Worm (Caenorhabditis elegans) whole organism, L4 larva: ENCODE data around the gene xbx-5.

Experiments
- F26F4.8 ChIP-seq: fragments of 200-800 bp; sonication (Bioruptor generic); conservative IDR thresholded peaks from 2 replicates; pipeline ENCODE4 v1.3.6; 2022; ENCODE audit warnings: missing genetic modification characterization, missing compliant biosample characterization
- F37D6.2 ChIP-seq: sonication (generic microtip); optimal IDR thresholded peaks from 2 replicates; lab custom pipeline; 2016; ENCODE audit warnings: mild to moderate bottlenecking, missing genetic modification characterization, missing compliant biosample characterization
- F49E8.2 ChIP-seq: sonication (generic microtip); optimal IDR thresholded peaks from 2 replicates; lab custom pipeline; 2016; ENCODE audit warnings: missing compliant biosample characterization, mild to moderate bottlenecking, missing genetic modification characterization, borderline replicate concordance
- R02D3.7 ChIP-seq: fragments of 150-350 bp; sonication (generic microtip); optimal IDR thresholded peaks from 3 replicates; lab custom pipeline; 2014; ENCODE audit warnings: missing biosample characterization, missing genetic modification characterization
- T20F7.1 ChIP-seq: fragments of 200-800 bp; sonication (Bioruptor generic); optimal IDR thresholded peaks from 2 replicates; lab custom pipeline; 2018; ENCODE audit warnings: mild to moderate bottlenecking, missing genetic modification characterization, missing compliant biosample characterization
- Y75B8A.6 ChIP-seq: fragments of 200-800 bp; sonication (Bioruptor generic); IDR thresholded peaks from 2 replicates; pipeline ENCODE4 v1.3.6; 2022; ENCODE audit warnings: missing genetic modification reagents, missing genetic modification characterization, missing compliant biosample characterization
- ZK337.2 ChIP-seq: fragments of 200-800 bp; sonication (Bioruptor generic); IDR thresholded peaks from 2 replicates; pipeline ENCODE4 v1.3.6; 2022; ENCODE audit warnings: missing genetic modification reagents, missing genetic modification characterization, missing compliant biosample characterization
- aha-1 ChIP-seq: fragments of 150-350 bp; peaks from one replicate; lab custom pipeline; 2014; ENCODE audit warnings: missing biosample characterization, missing genetic modification characterization
- ama-1 ChIP-seq: fragments of 150-350 bp; optimal IDR thresholded peaks from 2 replicates; lab custom pipeline; 2014; ENCODE audit warnings: inconsistent platforms, mixed read lengths
- attf-4 ChIP-seq: sonication (generic microtip); optimal IDR thresholded peaks from 3 replicates; lab custom pipeline; 2017; ENCODE audit warnings: missing biosample characterization, missing genetic modification characterization
- ceh-28 ChIP-seq: fragments of 150-350 bp; optimal IDR thresholded peaks from 2 replicates; lab custom pipeline; 2014; ENCODE audit warnings: missing biosample characterization, missing genetic modification reagents, missing genetic modification characterization
- ceh-82 ChIP-seq: sonication (generic microtip); optimal IDR thresholded peaks from 2 replicates; lab custom pipeline; 2017; ENCODE audit warnings: missing biosample characterization, missing genetic modification characterization
- ces-1 ChIP-seq: fragments of 150-350 bp; sonication (generic microtip); optimal IDR thresholded peaks from 4 replicates; lab custom pipeline; 2014; ENCODE audit warnings: missing biosample characterization, missing genetic modification reagents, missing genetic modification characterization
- daf-12 ChIP-seq: fragments of 150-350 bp; optimal IDR thresholded peaks from 2 replicates; lab custom pipeline; 2014; ENCODE audit warnings: missing biosample characterization, missing genetic modification reagents, missing genetic modification characterization
- daf-8 ChIP-seq: fragments of 200-800 bp; sonication (Bioruptor generic); IDR thresholded peaks from 2 replicates; pipeline ENCODE4 v1.3.6; 2022; ENCODE audit warnings: missing genetic modification characterization, missing compliant biosample characterization
- dve-1 ChIP-seq: sonication (generic microtip); optimal IDR thresholded peaks from 2 replicates; lab custom pipeline; 2017; ENCODE audit warnings: antibody characterized with exemption, mild to moderate bottlenecking, missing genetic modification characterization, missing compliant biosample characterization; ENCODE audit not compliant: insufficient read depth
- egl-43 ChIP-seq: fragments of 200-800 bp; sonication (Bioruptor generic); IDR thresholded peaks from 2 replicates; pipeline ENCODE4 v1.3.6; 2022; ENCODE audit warnings: missing genetic modification reagents, missing genetic modification characterization, missing compliant biosample characterization
- fkh-10 ChIP-seq: fragments of 150-350 bp; optimal IDR thresholded peaks from 2 replicates; lab custom pipeline; 2014; ENCODE audit warnings: missing biosample characterization, missing genetic modification reagents, missing genetic modification characterization
- gei-8 ChIP-seq: fragments of 200-800 bp; sonication (Bioruptor generic); optimal IDR thresholded peaks from 2 replicates; lab custom pipeline; 2018; ENCODE audit warnings: mild to moderate bottlenecking, missing genetic modification characterization, missing compliant biosample characterization
- hlh-11 ChIP-seq: fragments of 200-800 bp; sonication (Bioruptor generic); optimal IDR thresholded peaks from 2 replicates; lab custom pipeline; 2018; ENCODE audit warnings: mild to moderate bottlenecking, missing genetic modification characterization, missing compliant biosample characterization
- hlh-30 ChIP-seq: sonication (generic microtip); optimal IDR thresholded peaks from 2 replicates; lab custom pipeline; 2017; ENCODE audit warnings: antibody characterized with exemption, mild to moderate bottlenecking, missing genetic modification characterization, missing compliant biosample characterization; ENCODE audit not compliant: insufficient read depth
- lin-13 ChIP-seq: fragments of 150-350 bp; optimal IDR thresholded peaks from 2 replicates; lab custom pipeline; 2014; ENCODE audit warnings: missing biosample characterization, missing genetic modification reagents, missing genetic modification characterization
- lir-3 ChIP-seq: sonication (generic microtip); optimal IDR thresholded peaks from 2 replicates; lab custom pipeline; 2016; ENCODE audit warnings: mild to moderate bottlenecking, missing genetic modification characterization, missing compliant biosample characterization
- lsy-2 ChIP-seq, 2 experiments: fragments of 150-350 bp in 1 of 2; sonication (generic microtip) in 1 of 2; optimal IDR thresholded peaks; 2 replicates each; lab custom pipeline; 2014 to 2017; ENCODE audit warnings: missing biosample characterization in 2 of 2, missing genetic modification characterization in 2 of 2
- mdl-1 ChIP-seq, 2 experiments: fragments of 150-350 bp in 1 of 2; sonication (generic microtip) in 1 of 2; optimal IDR thresholded peaks; 2 replicates each; lab custom pipeline; 2014 to 2017; ENCODE audit warnings: missing biosample characterization in 2 of 2, missing genetic modification characterization in 2 of 2
- mep-1 ChIP-seq: fragments of 150-350 bp; sonication (generic microtip); optimal IDR thresholded peaks from 3 replicates; lab custom pipeline; 2014; ENCODE audit warnings: missing biosample characterization, missing genetic modification characterization
- mes-2 ChIP-seq: sonication (generic microtip); optimal IDR thresholded peaks from 2 replicates; lab custom pipeline; 2016; ENCODE audit warnings: missing genotype, mild to moderate bottlenecking, missing genetic modification characterization, missing compliant biosample characterization; ENCODE audit not compliant: poor library complexity, severe bottlenecking
- nhr-10 ChIP-seq: fragments of 150-350 bp; optimal IDR thresholded peaks from 2 replicates; lab custom pipeline; 2014; ENCODE audit warnings: missing biosample characterization, missing genetic modification characterization
- nhr-25 ChIP-seq: sonication (generic microtip); optimal IDR thresholded peaks from 2 replicates; lab custom pipeline; 2017; ENCODE audit warnings: missing genetic modification characterization, mild to moderate bottlenecking, missing compliant biosample characterization, antibody characterized with exemption, moderate library complexity, borderline replicate concordance; ENCODE audit not compliant: insufficient read depth
- nhr-28 ChIP-seq: fragments of 150-350 bp; optimal IDR thresholded peaks from 2 replicates; lab custom pipeline; 2014; ENCODE audit warnings: missing biosample characterization, missing genetic modification characterization
- pha-4 ChIP-seq, 2 experiments: fragments of 150-350 bp in 1 of 2; fragments of 200-800 bp in 1 of 2; sonication (Bioruptor generic) in 1 of 2; IDR thresholded peaks in 1 of 2; optimal IDR thresholded peaks in 1 of 2; 2 replicates each; pipeline versions ENCODE4 v1.3.6 to Lab custom; 2014 to 2022; ENCODE audit warnings: missing genetic modification characterization in 2 of 2, missing genetic modification reagents in 2 of 2, missing biosample characterization in 1 of 2, missing compliant biosample characterization in 1 of 2
- pqm-1 ChIP-seq: sonication (generic microtip); optimal IDR thresholded peaks from 2 replicates; lab custom pipeline; 2017; ENCODE audit warnings: missing biosample characterization, missing genetic modification characterization
- rbr-2 ChIP-seq: sonication (generic microtip); optimal IDR thresholded peaks from 2 replicates; lab custom pipeline; 2016; ENCODE audit warnings: missing genotype, missing genetic modification characterization, missing compliant biosample characterization
- saeg-2 ChIP-seq: fragments of 200-800 bp; sonication (Bioruptor generic); IDR thresholded peaks from 2 replicates; pipeline ENCODE4 v1.3.6; 2022; ENCODE audit warnings: missing genetic modification reagents, missing genetic modification characterization, missing compliant biosample characterization
- set-16 ChIP-seq: fragments of 200-800 bp; sonication (Bioruptor generic); IDR thresholded peaks from 2 replicates; pipeline ENCODE4 v1.3.6; 2022; ENCODE audit warnings: missing genetic modification reagents, missing genetic modification characterization, missing compliant biosample characterization
- snpc-4 ChIP-seq: fragments of 150-350 bp; optimal IDR thresholded peaks from 2 replicates; lab custom pipeline; 2014; ENCODE audit warnings: missing biosample characterization, missing genetic modification characterization
- spr-3 ChIP-seq: fragments of 200-800 bp; sonication (Bioruptor generic); optimal IDR thresholded peaks from 2 replicates; lab custom pipeline; 2018; ENCODE audit warnings: mild to moderate bottlenecking, missing genetic modification characterization, missing compliant biosample characterization
- tag-97 ChIP-seq: fragments of 200-800 bp; sonication (Bioruptor generic); IDR thresholded peaks from 2 replicates; pipeline ENCODE4 v1.3.6; 2022; ENCODE audit warnings: missing genetic modification characterization, missing compliant biosample characterization
- unc-62 ChIP-seq, 3 experiments: fragments of 150-350 bp in 1 of 3; sonication (generic microtip); optimal IDR thresholded peaks in 2 of 3; peaks in 1 of 3; 1 replicate in 1 of 3; 2 replicates in 2 of 3; lab custom pipeline; 2014 to 2017; ENCODE audit warnings: missing biosample characterization in 3 of 3, missing genetic modification characterization in 3 of 3, missing genetic modification reagents in 3 of 3, missing genotype in 1 of 3
- zip-2 ChIP-seq: fragments of 150-350 bp; optimal IDR thresholded peaks from 2 replicates; lab custom pipeline; 2014; ENCODE audit warnings: missing biosample characterization, missing genetic modification characterization

xbx-5 gene

ce11 chrIII:3820134-3820533, 15.9 kb upstream of the xbx-5 start (continued):
- TF ChIP-seq F49E8.2 (tag; lab: Kevin White, UChicago) (no peak), tag-97 (GFP tag; lab: Robert Waterston, UW) (no peak), zip-2 (tag; lab: Kevin White, UChicago) (no peak), ceh-28 (no peak), F26F4.8 (GFP tag; lab: Robert Waterston, UW) (no peak), daf-8 (no peak), spr-3 (GFP tag; lab: Kevin White, UChicago) (no peak), nhr-28 (tag; lab: Kevin White, UChicago) (peak; percentile 89), egl-43 (GFP tag; lab: Robert Waterston, UW) (peak; percentile 78), gei-8 (GFP tag; lab: Kevin White, UChicago) (no peak), R02D3.7 (no peak), dve-1 (tag; lab: Kevin White, UChicago) (peak; percentile 78), set-16 (GFP tag; lab: Robert Waterston, UW) (peak; percentile 31; the same call in 1 of the 2 replicates), T20F7.1 (no peak), hlh-30 (tag; lab: Kevin White, UChicago) (peak; percentile 93), ama-1 (lab: Kevin White, UChicago) (no peak), ZK337.2 (no peak), Y75B8A.6 (GFP tag; lab: Robert Waterston, UW) (no peak), mep-1 (peak; percentile 77), attf-4 (tag; lab: Kevin White, UChicago) (no peak), ces-1 (GFP tag; lab: Kevin White, UChicago) (no peak), ceh-82 (tag; lab: Kevin White, UChicago) (no peak), mdl-1 (tag; optimal IDR thresholded peaks at IDR 0.05; lab: Kevin White, UChicago) (peak; percentile 43 to 86), snpc-4 (no peak), lir-3 (no peak), hlh-11 (tag; lab: Kevin White, UChicago) (peak; percentile 91), lsy-2 (tag; optimal IDR thresholded peaks at IDR 0.05; lab: Kevin White, UChicago) (peak in 1 of 2 experiments; percentile 75)

- TF ChIP-seq pha-4 (GFP tag; IDR thresholded peaks at IDR 0.05; lab: Robert Waterston, UW): no peak
- no peak for TF ChIP-seq pha-4 (tag; optimal IDR thresholded peaks at IDR 0.05; lab: Kevin White, UChicago)
- TF ChIP-seq pqm-1 (tag; lab: Kevin White, UChicago): no peak
These were observed 15.3 kb upstream of the xbx-5 start, which contains the start of gene dpy-27 for ce11 chrIII:3819579-3819978. Gene dpy-27 (minus strand): TSS chrIII:3819679.

- TF ChIP-seq rbr-2 (tag; lab: Kevin White, UChicago) (no peak), lin-13 (GFP tag; lab: Kevin White, UChicago) (no peak), aha-1 (tag; lab: Kevin White, UChicago) (no peak), hlh-11 (tag; lab: Kevin White, UChicago) (no peak), fkh-10 (GFP tag; lab: Kevin White, UChicago) (no peak), daf-12 (tag; lab: Kevin White, UChicago) (no peak), unc-62 (GFP tag; optimal IDR thresholded peaks at IDR 0.05 in 1 of 2; lab: Kevin White, UChicago) (peak in 1 of 2 experiments; percentile 94), unc-62 (tag; optimal IDR thresholded peaks at IDR 0.05; lab: Kevin White, UChicago) (no peak), lir-3 (no peak), set-16 (GFP tag; lab: Robert Waterston, UW) (no peak)
These were observed 10.1 kb upstream of the xbx-5 start for ce11 chrIII:3814421-3814820.

- TF ChIP-seq saeg-2 (GFP tag; lab: Robert Waterston, UW) (no peak), aha-1 (tag; lab: Kevin White, UChicago) (peak; percentile 69), nhr-28 (tag; lab: Kevin White, UChicago) (peak; percentile 20), ces-1 (GFP tag; lab: Kevin White, UChicago) (no peak), nhr-25 (peak; percentile 69), mes-2 (tag; lab: Kevin White, UChicago) (peak; percentile 11), fkh-10 (GFP tag; lab: Kevin White, UChicago) (no peak), F37D6.2 (tag; lab: Kevin White, UChicago) (no peak), nhr-10 (no peak), hlh-30 (tag; lab: Kevin White, UChicago) (peak; percentile 53)
These were observed 8.2 kb upstream of the xbx-5 start for ce11 chrIII:3812369-3812993.
